Fruit fly (Drosophila melanogaster) whole organism, embryonic: ENCODE measurements around the gene CG32102.

Experiments used
- BtbVII ChIP-seq: fragments of 200-800 bp; sonication (Bioruptor generic); optimal IDR thresholded peaks from 3 replicates; lab custom pipeline; 2017; ENCODE audit warnings: missing biosample characterization, mild to moderate bottlenecking, missing genetic modification characterization
- CG11085 ChIP-seq: fragments of 200-800 bp; sonication (Bioruptor generic); IDR thresholded peaks from 2 replicates; pipeline ENCODE4 v1.3.6; 2022; ENCODE audit warnings: missing biosample characterization, missing genetic modification characterization
- CG11456 ChIP-seq: fragments of 200-800 bp; sonication (Bioruptor generic); IDR thresholded peaks from 3 replicates; pipeline ENCODE4 v1.3.6; 2022; ENCODE audit warnings: missing biosample characterization, missing genetic modification characterization
- CG11696 ChIP-seq: fragments of 200-800 bp; sonication (Bioruptor generic); IDR thresholded peaks from 2 replicates; pipeline ENCODE4 v1.3.6; 2022; ENCODE audit warnings: missing biosample characterization, missing genetic modification characterization
- CG12071 ChIP-seq: fragments of 200-800 bp; sonication (Bioruptor generic); optimal IDR thresholded peaks from 3 replicates; lab custom pipeline; 2018; ENCODE audit warnings: missing biosample characterization, mild to moderate bottlenecking, missing genetic modification characterization
- CG12769 ChIP-seq: fragments of 200-800 bp; sonication (Bioruptor generic); optimal IDR thresholded peaks from 2 replicates; lab custom pipeline; 2019; ENCODE audit warnings: missing biosample characterization, mild to moderate bottlenecking, missing genetic modification characterization, moderate library complexity
- CG13296 ChIP-seq: fragments of 200-800 bp; sonication (Bioruptor generic); optimal IDR thresholded peaks from 3 replicates; lab custom pipeline; 2018; ENCODE audit warnings: missing biosample characterization, mild to moderate bottlenecking, missing genetic modification characterization
- CG13424 ChIP-seq: fragments of 200-800 bp; sonication (Bioruptor generic); optimal IDR thresholded peaks from 2 replicates; lab custom pipeline; 2019; ENCODE audit warnings: missing biosample characterization, mild to moderate bottlenecking, missing genetic modification characterization, moderate library complexity
- CG16815 ChIP-seq: fragments of 200-800 bp; sonication (Bioruptor generic); optimal IDR thresholded peaks from 3 replicates; lab custom pipeline; 2017; ENCODE audit warnings: missing biosample characterization, mild to moderate bottlenecking, missing genetic modification characterization
- CG17802 ChIP-seq: fragments of 200-800 bp; sonication (Bioruptor generic); optimal IDR thresholded peaks from 2 replicates; lab custom pipeline; 2018; ENCODE audit warnings: missing biosample characterization, mild to moderate bottlenecking, missing genetic modification characterization, moderate library complexity
- CG17829 ChIP-seq: fragments of 200-800 bp; optimal IDR thresholded peaks from 2 replicates; lab custom pipeline; 2019; ENCODE audit warnings: missing biosample characterization, mild to moderate bottlenecking, missing genetic modification characterization, moderate library complexity
- CG2678 ChIP-seq: fragments of 200-800 bp; sonication (Bioruptor generic); optimal IDR thresholded peaks from 3 replicates; lab custom pipeline; 2019; ENCODE audit warnings: missing biosample characterization, mild to moderate bottlenecking, missing genetic modification characterization, moderate library complexity
- CG31224 ChIP-seq: fragments of 200-800 bp; sonication (Bioruptor generic); IDR thresholded peaks from 2 replicates; pipeline ENCODE4 v1.3.6; 2022; ENCODE audit warnings: missing biosample characterization, missing genetic modification characterization
- CG3726 ChIP-seq: fragments of 200-800 bp; sonication (Bioruptor generic); IDR thresholded peaks from 3 replicates; pipeline ENCODE4, ENCODE4 v1.3.6; 2022; ENCODE audit warnings: missing biosample characterization, missing genetic modification characterization
- CG4404 ChIP-seq: fragments of 200-800 bp; sonication (Bioruptor generic); IDR thresholded peaks from 2 replicates; pipeline ENCODE4 v1.3.6; 2022; ENCODE audit warnings: missing biosample characterization, missing genetic modification characterization
- CG6654 ChIP-seq: fragments of 200-800 bp; sonication (Bioruptor generic); optimal IDR thresholded peaks from 2 replicates; lab custom pipeline; 2017; ENCODE audit warnings: missing biosample characterization, mild to moderate bottlenecking, missing genetic modification characterization
- CG7372 ChIP-seq: fragments of 200-800 bp; sonication (Bioruptor generic); IDR thresholded peaks from 2 replicates; pipeline ENCODE4 v1.3.6; 2022; ENCODE audit warnings: missing biosample characterization, missing genetic modification characterization
- CG8765 ChIP-seq: fragments of 200-800 bp; sonication (Bioruptor generic); IDR thresholded peaks from 2 replicates; pipeline ENCODE4 v1.3.6; 2022; ENCODE audit warnings: missing biosample characterization, missing genetic modification characterization
- CG9609 ChIP-seq: fragments of 200-800 bp; sonication (Bioruptor generic); optimal IDR thresholded peaks from 3 replicates; lab custom pipeline; 2016; ENCODE audit warnings: missing biosample characterization, missing genetic modification characterization
- CG9817 ChIP-seq: fragments of 200-800 bp; sonication (Bioruptor generic); optimal IDR thresholded peaks from 2 replicates; lab custom pipeline; 2018; ENCODE audit warnings: missing biosample characterization, mild to moderate bottlenecking, missing genetic modification characterization, moderate library complexity
- Camta ChIP-seq: fragments of 200-800 bp; sonication (Bioruptor generic); optimal IDR thresholded peaks from 2 replicates; lab custom pipeline; 2016; ENCODE audit warnings: missing biosample characterization, missing genetic modification characterization
- Dad ChIP-seq: fragments of 200-800 bp; sonication (Bioruptor generic); optimal IDR thresholded peaks from 3 replicates; lab custom pipeline; 2016; ENCODE audit warnings: missing biosample characterization, missing genetic modification characterization
- Dek ChIP-seq: fragments of 200-800 bp; sonication (Bioruptor generic); optimal IDR thresholded peaks from 3 replicates; lab custom pipeline; 2019; ENCODE audit warnings: missing biosample characterization, mild to moderate bottlenecking, missing genetic modification characterization, moderate library complexity
- MESR4 ChIP-seq: fragments of 200-800 bp; sonication (Bioruptor generic); optimal IDR thresholded peaks from 2 replicates; lab custom pipeline; 2018; ENCODE audit warnings: missing biosample characterization, mild to moderate bottlenecking, missing genetic modification characterization, moderate library complexity
- Mad ChIP-seq: fragments of 200-800 bp; sonication (Bioruptor generic); optimal IDR thresholded peaks from 2 replicates; lab custom pipeline; 2016; ENCODE audit warnings: missing biosample characterization, missing genetic modification characterization
- Meics ChIP-seq: fragments of 200-800 bp; sonication (Bioruptor generic); optimal IDR thresholded peaks from 2 replicates; lab custom pipeline; 2017; ENCODE audit warnings: missing biosample characterization, mild to moderate bottlenecking, missing genetic modification characterization
- Myb ChIP-seq: fragments of 200-800 bp; sonication (Bioruptor generic); optimal IDR thresholded peaks from 2 replicates; lab custom pipeline; 2016; ENCODE audit warnings: missing biosample characterization, missing genetic modification characterization
- NC2β ChIP-seq: fragments of 200-800 bp; sonication (Bioruptor generic); optimal IDR thresholded peaks from 2 replicates; lab custom pipeline; 2016; ENCODE audit warnings: missing biosample characterization, missing genetic modification characterization
- Sry-β ChIP-seq: fragments of 200-800 bp; sonication (Bioruptor generic); optimal IDR thresholded peaks from 2 replicates; lab custom pipeline; 2018; ENCODE audit warnings: missing biosample characterization, mild to moderate bottlenecking, missing genetic modification characterization, moderate library complexity
- Trl ChIP-seq, 3 experiments: fragments of >200 bp in 2 of 3; fragments of 200-800 bp in 1 of 3; sonication (Bioruptor generic) in 1 of 3; optimal IDR thresholded peaks; 2 replicates in 1 of 3; 3 replicates in 2 of 3; lab custom pipeline; 2016 to 2017; ENCODE audit warnings: missing biosample characterization in 1 of 3, missing genetic modification characterization in 1 of 3
- cas ChIP-seq: fragments of 200-800 bp; sonication (Bioruptor generic); IDR thresholded peaks from 2 replicates; pipeline ENCODE4 v1.3.6; 2022; ENCODE audit warnings: missing biosample characterization, missing genetic modification characterization
- croc ChIP-seq: fragments of 200-800 bp; sonication (Bioruptor generic); conservative IDR thresholded peaks from 3 replicates; pipeline ENCODE4 v1.3.6; 2022; ENCODE audit warnings: missing biosample characterization, missing genetic modification characterization
- disco-r ChIP-seq: fragments of 200-800 bp; sonication (Bioruptor generic); optimal IDR thresholded peaks from 2 replicates; lab custom pipeline; 2016; ENCODE audit warnings: missing biosample characterization, missing genetic modification characterization
- en ChIP-seq: fragments of 200-800 bp; sonication (Bioruptor generic); optimal IDR thresholded peaks from 2 replicates; lab custom pipeline; 2016; ENCODE audit warnings: missing biosample characterization, missing genetic modification characterization
- fd64A ChIP-seq: fragments of 200-800 bp; sonication (Bioruptor generic); optimal IDR thresholded peaks from 3 replicates; lab custom pipeline; 2018; ENCODE audit warnings: missing biosample characterization, mild to moderate bottlenecking, missing genetic modification characterization
- ftz-f1 ChIP-seq: fragments of 200-800 bp; sonication (Bioruptor generic); optimal IDR thresholded peaks from 2 replicates; lab custom pipeline; 2016; ENCODE audit warnings: missing biosample characterization, missing genetic modification characterization
- gcm2 ChIP-seq: fragments of 200-800 bp; sonication (Bioruptor generic); optimal IDR thresholded peaks from 2 replicates; lab custom pipeline; 2016; ENCODE audit warnings: missing biosample characterization, missing genetic modification characterization
- ind ChIP-seq: fragments of 200-800 bp; sonication (Bioruptor generic); optimal IDR thresholded peaks from 3 replicates; lab custom pipeline; 2016; ENCODE audit warnings: missing biosample characterization, missing genetic modification characterization
- jumu ChIP-seq: fragments of 200-800 bp; sonication (Bioruptor generic); optimal IDR thresholded peaks from 3 replicates; lab custom pipeline; 2016; ENCODE audit warnings: missing biosample characterization, missing genetic modification characterization
- mld ChIP-seq: fragments of 200-800 bp; sonication (Bioruptor generic); IDR thresholded peaks from 3 replicates; pipeline ENCODE4 v1.3.6; 2022; ENCODE audit warnings: missing biosample characterization, missing genetic modification characterization; ENCODE audit not compliant: partially characterized antibody
- nerfin-1 ChIP-seq: fragments of 200-800 bp; sonication (Bioruptor generic); optimal IDR thresholded peaks from 3 replicates; lab custom pipeline; 2019; ENCODE audit warnings: missing biosample characterization, mild to moderate bottlenecking, missing genetic modification characterization, moderate library complexity
- nerfin-2 ChIP-seq: fragments of 200-800 bp; sonication (Bioruptor generic); IDR thresholded peaks from 2 replicates; pipeline ENCODE4 v1.3.6; 2022; ENCODE audit warnings: missing biosample characterization, missing genetic modification characterization; ENCODE audit not compliant: partially characterized antibody
- pfk ChIP-seq: fragments of 200-800 bp; sonication (Bioruptor generic); optimal IDR thresholded peaks from 2 replicates; lab custom pipeline; 2018; ENCODE audit warnings: missing biosample characterization, mild to moderate bottlenecking, missing genetic modification characterization, moderate library complexity
- pnt ChIP-seq: fragments of 200-800 bp; sonication (Bioruptor generic); optimal IDR thresholded peaks from 3 replicates; lab custom pipeline; 2016; ENCODE audit warnings: missing biosample characterization, missing genetic modification characterization
- salm ChIP-seq: fragments of 200-800 bp; sonication (Bioruptor generic); optimal IDR thresholded peaks from 2 replicates; lab custom pipeline; 2018; ENCODE audit warnings: missing biosample characterization, mild to moderate bottlenecking, missing genetic modification characterization
- sc ChIP-seq, 3 experiments: fragments of >200 bp in 2 of 3; fragments of 200-800 bp in 1 of 3; sonication (Bioruptor generic) in 1 of 3; optimal IDR thresholded peaks; 2 replicates in 2 of 3; 3 replicates in 1 of 3; lab custom pipeline; 2017; ENCODE audit warnings: mild to moderate bottlenecking in 1 of 3, missing biosample characterization in 1 of 3, missing genetic modification characterization in 1 of 3, missing genetic modification reagents in 1 of 3
- sens-2 ChIP-seq: fragments of 200-800 bp; sonication (Bioruptor generic); IDR thresholded peaks from 2 replicates; pipeline ENCODE4 v1.3.6; 2022; ENCODE audit warnings: missing biosample characterization, missing genetic modification characterization
- sob ChIP-seq: fragments of 200-800 bp; sonication (Bioruptor generic); IDR thresholded peaks from 2 replicates; pipeline ENCODE4 v1.3.6; 2022; ENCODE audit warnings: missing biosample characterization, missing genetic modification characterization
- toy ChIP-seq: fragments of 200-800 bp; sonication (Bioruptor generic); IDR thresholded peaks from 2 replicates; pipeline ENCODE4 v1.3.6; 2022; ENCODE audit warnings: missing biosample characterization, missing genetic modification characterization
- trh ChIP-seq: fragments of 200-800 bp; sonication (Bioruptor generic); optimal IDR thresholded peaks from 2 replicates; lab custom pipeline; 2016; ENCODE audit warnings: missing biosample characterization, missing genetic modification characterization
- usp ChIP-seq: fragments of >200 bp; optimal IDR thresholded peaks from 2 replicates; lab custom pipeline; 2017; ENCODE audit warnings: missing biosample characterization, missing genetic modification characterization

The CG32102 gene

dm6 chr3L:12484948-12485347 is 15.4 kb upstream of the CG32102 start, which contains the start of gene CG10663 (continued):
- TF ChIP-seq CG11696, result 0 out of 2 replicates have a peak, but pooled peaks have one; percentile 2
- no peak for TF ChIP-seq ftz-f1 (GFP tag; lab: Kevin White, UChicago)
- TF ChIP-seq CG8765, result no peak
- TF ChIP-seq CG12071, result peak; percentile 0
- no peak for TF ChIP-seq ind (GFP tag; lab: Kevin White, UChicago)
- TF ChIP-seq CG4404 (GFP tag; lab: Robert Waterston, UW), result no peak
- peak; percentile 45; the same call in 1 of the 2 replicates for TF ChIP-seq nerfin-2 (GFP tag; lab: Robert Waterston, UW)
- no peak for TF ChIP-seq Dek (tag; lab: Kevin White, UChicago)
- no peak for TF ChIP-seq disco-r (GFP tag; lab: Kevin White, UChicago)
- no peak for TF ChIP-seq Meics (GFP tag; lab: Kevin White, UChicago)
- peak; percentile 9 for TF ChIP-seq CG2678 (tag; lab: Kevin White, UChicago)
- TF ChIP-seq Myb (GFP tag; lab: Kevin White, UChicago), result no peak
- TF ChIP-seq sob (GFP tag; lab: Robert Waterston, UW), result 0 out of 2 replicates have a peak, but pooled peaks have one; percentile 18
- no peak for TF ChIP-seq CG7372 (GFP tag; lab: Robert Waterston, UW)
- no peak for TF ChIP-seq Mad
- no peak for TF ChIP-seq en (GFP tag; lab: Kevin White, UChicago)
- no peak for TF ChIP-seq MESR4 (GFP tag; lab: Kevin White, UChicago)
- peak; percentile 34; the same call in 1 of the 3 replicates for TF ChIP-seq mld (GFP tag; lab: Robert Waterston, UW)
- no peak for TF ChIP-seq CG11456 (GFP tag; lab: Robert Waterston, UW)
- TF ChIP-seq CG11085 (GFP tag; lab: Robert Waterston, UW), result no peak
- TF ChIP-seq usp, result no peak
- no peak for TF ChIP-seq croc (GFP tag; lab: Robert Waterston, UW)
- no peak for TF ChIP-seq cas
- no peak for TF ChIP-seq toy (GFP tag; lab: Robert Waterston, UW)
- no peak for TF ChIP-seq CG16815 (GFP tag; lab: Kevin White, UChicago)
- no peak for TF ChIP-seq CG17802
- no peak for TF ChIP-seq BtbVII (GFP tag; lab: Kevin White, UChicago)
- TF ChIP-seq trh, result no peak
- TF ChIP-seq Sry-β (GFP tag; lab: Kevin White, UChicago), result no peak
- no peak for TF ChIP-seq nerfin-1 (tag; lab: Kevin White, UChicago)
- TF ChIP-seq salm (tag; lab: Kevin White, UChicago), result no peak
- no peak for TF ChIP-seq sens-2
- no peak for TF ChIP-seq CG17829 (tag; lab: Kevin White, UChicago)
- no peak for TF ChIP-seq CG31224 (GFP tag; lab: Robert Waterston, UW)
- no peak for TF ChIP-seq CG6654 (GFP tag; lab: Kevin White, UChicago)
- no peak for TF ChIP-seq CG13424 (tag; lab: Kevin White, UChicago)
- TF ChIP-seq Camta (GFP tag; lab: Kevin White, UChicago), result no peak
- TF ChIP-seq CG12769 (tag; lab: Kevin White, UChicago), result peak; percentile 88
- TF ChIP-seq CG9609 (GFP tag; lab: Kevin White, UChicago), result no peak
- TF ChIP-seq pfk (GFP tag; lab: Kevin White, UChicago), result peak; percentile 94
- no peak for TF ChIP-seq CG9817 (tag; lab: Kevin White, UChicago)
- TF ChIP-seq Trl (optimal IDR thresholded peaks at IDR 0.05; lab: Kevin White, UChicago), result peak; percentile 2 to 17
- TF ChIP-seq Trl (GFP tag; optimal IDR thresholded peaks at IDR 0.05; lab: Kevin White, UChicago), result peak; percentile 4
- no peak for TF ChIP-seq jumu (GFP tag; lab: Kevin White, UChicago)
- no peak for TF ChIP-seq CG13296 (GFP tag; lab: Kevin White, UChicago)
- peak; percentile 5 for TF ChIP-seq Dad (GFP tag; lab: Kevin White, UChicago)
- TF ChIP-seq NC2β (GFP tag; lab: Kevin White, UChicago), result no peak
- TF ChIP-seq sc (optimal IDR thresholded peaks at IDR 0.05; lab: Kevin White, UChicago), result no peak
- no peak for TF ChIP-seq sc (GFP tag; optimal IDR thresholded peaks at IDR 0.05; lab: Kevin White, UChicago)
- no peak for TF ChIP-seq gcm2 (GFP tag; lab: Kevin White, UChicago)
- TF ChIP-seq fd64A, result no peak
- no peak for TF ChIP-seq pnt (GFP tag; lab: Kevin White, UChicago)
- TF ChIP-seq CG3726 (GFP tag; lab: Robert Waterston, UW), result no peak
